Worm (Caenorhabditis elegans) whole organism, L3 larva: ENCODE data around the gene cpn-2.

Source experiments
- R02D3.7 ChIP-seq: fragments of 150-350 bp; optimal IDR thresholded peaks from 2 replicates; lab custom pipeline; 2014; ENCODE audit warnings: missing biosample characterization, missing genetic modification characterization
- fos-1 ChIP-seq: fragments of 150-350 bp; optimal IDR thresholded peaks from 2 replicates; lab custom pipeline; 2014; ENCODE audit warnings: missing biosample characterization, missing genetic modification characterization
- nhr-11 ChIP-seq: fragments of 150-350 bp; optimal IDR thresholded peaks from 2 replicates; lab custom pipeline; 2014; ENCODE audit warnings: missing biosample characterization, missing genetic modification characterization
- pha-4 ChIP-seq: fragments of 150-350 bp; optimal IDR thresholded peaks from 2 replicates; lab custom pipeline; 2014; ENCODE audit warnings: missing biosample characterization, missing genetic modification reagents, missing genetic modification characterization
- pqm-1 ChIP-seq: fragments of 150-350 bp; optimal IDR thresholded peaks from 2 replicates; lab custom pipeline; 2017; ENCODE audit warnings: missing biosample characterization, missing genetic modification characterization, inconsistent platforms
- skn-1 ChIP-seq: fragments of 150-350 bp; optimal IDR thresholded peaks from 2 replicates; lab custom pipeline; 2014; ENCODE audit warnings: missing biosample characterization, missing genetic modification characterization

DNA sequence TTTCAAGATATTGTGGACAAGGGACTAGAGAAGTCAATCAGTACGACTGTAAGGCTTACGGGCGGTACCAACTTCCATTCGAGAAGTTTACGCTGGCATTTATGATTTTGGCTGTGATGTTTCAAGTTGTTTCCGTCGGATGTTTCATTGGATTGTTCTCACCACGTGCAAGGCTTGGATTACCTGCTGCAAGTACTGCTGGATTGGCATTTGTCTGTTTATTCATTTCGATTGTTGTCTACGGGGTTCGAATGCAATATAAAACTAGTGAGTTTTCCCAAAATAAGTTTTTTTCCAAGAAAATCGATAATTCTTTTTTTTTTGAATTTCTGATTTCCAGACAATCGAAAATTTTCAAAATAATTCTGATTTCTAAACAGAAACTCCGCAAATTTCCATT is 3.1 kb downstream of the cpn-2 start:
- TF ChIP-seq fos-1 (tag; lab: Kevin White, UChicago): no peak
- no peak for TF ChIP-seq R02D3.7 (tag; lab: Kevin White, UChicago)
- no peak for TF ChIP-seq nhr-11 (tag; lab: Kevin White, UChicago)
- no peak for TF ChIP-seq pha-4
- TF ChIP-seq skn-1 (tag; lab: Kevin White, UChicago): no peak
- TF ChIP-seq pqm-1 (tag; lab: Kevin White, UChicago): no peak
